Fruit fly (Drosophila melanogaster) S2 (cell line): ENCODE data around the gene CG10064.

Experiments used
- CG8478 ChIP-seq: fragments of >200 bp; optimal IDR thresholded peaks from 2 replicates; lab custom pipeline; 2018
- CTCF ChIP-seq, 2 experiments: fragments of >200 bp; optimal IDR thresholded peaks; 2 replicates each; lab custom pipeline; 2018

DNA sequence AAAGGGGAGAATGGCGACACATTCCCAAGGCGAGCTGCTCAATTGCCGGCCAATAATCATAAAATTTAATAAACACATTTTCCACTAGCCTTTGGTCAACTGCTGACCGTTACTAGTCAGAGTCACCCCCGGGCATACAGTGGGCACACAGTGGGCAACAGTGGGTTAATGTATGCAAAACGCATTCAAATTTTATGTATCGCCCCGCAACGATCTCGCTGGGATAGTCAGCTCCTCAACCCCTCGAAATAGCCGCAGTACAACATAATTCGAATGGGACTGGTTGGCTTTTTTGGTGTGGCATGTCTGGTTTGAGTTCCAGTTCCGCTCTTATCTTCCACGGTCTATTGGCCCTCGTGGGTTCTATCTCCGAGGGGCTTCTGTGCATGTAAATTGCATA lies 48.5 kb downstream of the CG10064 start:
- TF ChIP-seq CG8478 (lab: Kevin White, UChicago) (no peak), CTCF (optimal IDR thresholded peaks at IDR 0.05; lab: Kevin White, UChicago) (no peak)
